Worm (Caenorhabditis elegans): ENCODE data around the gene arp-6.

The arp-6 gene

ce11 chrII:8016761-8017160, 20.4 kb downstream of the arp-6 start (continued):
- TF ChIP-seq rpc-1 (optimal IDR thresholded peaks at IDR 0.05) (no peak), rpc-1 (tag; optimal IDR thresholded peaks at IDR 0.05) (no peak), C06A6.2 (GFP tag; conservative IDR thresholded peaks at IDR 0.05) (peak; percentile 76)

ce11 chrII:8016167-8016566, 21.0 kb downstream of the arp-6 start:
- TF ChIP-seq K12H6.12 (tag; optimal IDR thresholded peaks at IDR 0.05) (no peak), snpc-1.1 (tag; optimal IDR thresholded peaks at IDR 0.05; ENCODE audit: insufficient read depth) (no peak), attf-5 (GFP tag; optimal IDR thresholded peaks at IDR 0.05) (no peak), B0035.1 (tag; optimal IDR thresholded peaks at IDR 0.05) (no peak), mel-28 (tag; optimal IDR thresholded peaks at IDR 0.05; ENCODE audit: borderline replicate concordance) (no peak), ets-4 (GFP tag; optimal IDR thresholded peaks at IDR 0.05) (no peak), aptf-3 (GFP tag; IDR thresholded peaks at IDR 0.05) (no peak), F57A8.1 (GFP tag; optimal IDR thresholded peaks at IDR 0.05) (no peak), repo-1 (tag; optimal IDR thresholded peaks at IDR 0.05) (no peak), ekl-4 (GFP tag; IDR thresholded peaks at IDR 0.05) (no peak), Y95B8A.8 (GFP tag; IDR thresholded peaks at IDR 0.05) (no peak), die-1 (tag; optimal IDR thresholded peaks at IDR 0.05) (no peak), madf-10 (tag; optimal IDR thresholded peaks at IDR 0.05) (no peak), nhr-27 (tag; optimal IDR thresholded peaks at IDR 0.05) (no peak), egl-18 (GFP tag; IDR thresholded peaks at IDR 0.05) (no peak), F33H1.4 (GFP tag; IDR thresholded peaks at IDR 0.05) (peak; percentile 11; the same call in 1 of the 2 replicates), Y53G8AR.9 (GFP tag; conservative IDR thresholded peaks at IDR 0.05) (peak; percentile 43; the same call in 1 of the 2 replicates), Y79H2A.3 (GFP tag; conservative IDR thresholded peaks at IDR 0.05) (no peak), ceh-40 (GFP tag; IDR thresholded peaks at IDR 0.05) (no peak), somi-1 (GFP tag; optimal IDR thresholded peaks at IDR 0.05) (no peak), D2030.7 (GFP tag; IDR thresholded peaks at IDR 0.05) (no peak), F55B11.4 (tag; optimal IDR thresholded peaks at IDR 0.05; ENCODE audit: borderline replicate concordance, insufficient read depth) (no peak), rpc-1 (optimal IDR thresholded peaks at IDR 0.05) (no peak), rpc-1 (tag; optimal IDR thresholded peaks at IDR 0.05) (no peak), tlf-1 (GFP tag; optimal IDR thresholded peaks at IDR 0.05) (no peak), ceh-58 (GFP tag; IDR thresholded peaks at IDR 0.05) (no peak), hsf-1 (GFP tag; IDR thresholded peaks at IDR 0.05) (no peak), lin-54 (GFP tag; optimal IDR thresholded peaks at IDR 0.05) (no peak), bed-2 (GFP tag; IDR thresholded peaks at IDR 0.05) (no peak), snpc-3.4 (tag; optimal IDR thresholded peaks at IDR 0.05) (no peak), ztf-22 (GFP tag; optimal IDR thresholded peaks at IDR 0.05) (peak; percentile 78), ceh-100 (GFP tag; IDR thresholded peaks at IDR 0.05) (no peak), cebp-2 (GFP tag; IDR thresholded peaks at IDR 0.05) (no peak), nhr-90 (tag; optimal IDR thresholded peaks at IDR 0.05) (no peak), ztf-18 (tag; optimal IDR thresholded peaks at IDR 0.05) (no peak), tbx-9 (tag; optimal IDR thresholded peaks at IDR 0.05; ENCODE audit: borderline replicate concordance) (no peak), nfya-2 (GFP tag; IDR thresholded peaks at IDR 0.05) (no peak), C06A6.2 (GFP tag; conservative IDR thresholded peaks at IDR 0.05) (0 out of 2 replicates have a peak, but pooled peaks have one; percentile 23), cebp-1 (GFP tag; IDR thresholded peaks at IDR 0.05) (no peak), cebp-1 (tag; optimal IDR thresholded peaks at IDR 0.05) (peak; percentile 53), B0019.2 (GFP tag; conservative IDR thresholded peaks at IDR 0.05) (no peak), snpc-1.3 (tag; optimal IDR thresholded peaks at IDR 0.05; ENCODE audit: insufficient read depth) (no peak), ZK185.1 (tag; optimal IDR thresholded peaks at IDR 0.05; ENCODE audit: poor library complexity, severe bottlenecking) (no peak), B0261.1 (tag; optimal IDR thresholded peaks at IDR 0.05) (no peak), ztf-3 (GFP tag; optimal IDR thresholded peaks at IDR 0.05) (no peak), madf-6 (GFP tag; IDR thresholded peaks at IDR 0.05) (no peak), fkh-3 (tag; optimal IDR thresholded peaks at IDR 0.05) (no peak)
